Worm (Caenorhabditis elegans) whole organism, L1 larva: ENCODE results near the gene cku-80.

Source experiments
- C34B4.2 ChIP-seq: sonication (generic microtip); optimal IDR thresholded peaks from 2 replicates; lab custom pipeline; 2017; ENCODE audit warnings: mild to moderate bottlenecking, missing genetic modification characterization, missing compliant biosample characterization
- alr-1 ChIP-seq: fragments of 200-800 bp; sonication (Bioruptor generic); optimal IDR thresholded peaks from 2 replicates; lab custom pipeline; 2018; ENCODE audit warnings: borderline replicate concordance, mild to moderate bottlenecking, missing genetic modification characterization, missing compliant biosample characterization
- ama-1 ChIP-seq: fragments of 150-350 bp; optimal IDR thresholded peaks from 2 replicates; lab custom pipeline; 2014
- blmp-1 ChIP-seq: fragments of 150-350 bp; optimal IDR thresholded peaks from 2 replicates; lab custom pipeline; 2014; ENCODE audit warnings: missing biosample characterization, missing genetic modification characterization
- dpl-1 ChIP-seq, 3 experiments: fragments of 150-350 bp in 2 of 3; sonication (generic microtip) in 1 of 3; optimal IDR thresholded peaks; 2 replicates each; lab custom pipeline; 2014 to 2017; ENCODE audit warnings: missing biosample characterization in 3 of 3, missing genetic modification characterization in 3 of 3, missing genetic modification reagents in 3 of 3
- elt-3 ChIP-seq, 6 experiments: fragments of 150-350 bp in 1 of 6; sonication (generic microtip); optimal IDR thresholded peaks; 2 replicates each; lab custom pipeline; 2017 to 2018; ENCODE audit warnings: missing biosample characterization in 6 of 6, missing genetic modification characterization in 6 of 6, inconsistent platforms in 1 of 6
- jun-1 ChIP-seq: fragments of 150-350 bp; optimal IDR thresholded peaks from 2 replicates; lab custom pipeline; 2014; ENCODE audit warnings: missing biosample characterization, missing genetic modification reagents, missing genetic modification characterization
- lin-15B ChIP-seq: fragments of 150-350 bp; sonication (generic microtip); optimal IDR thresholded peaks from 3 replicates; lab custom pipeline; 2014; ENCODE audit warnings: missing biosample characterization, missing genetic modification characterization
- nhr-19 ChIP-seq: fragments of 200-800 bp; sonication (Bioruptor generic); conservative IDR thresholded peaks from 2 replicates; pipeline ENCODE4 v1.3.6; 2022; ENCODE audit warnings: missing genetic modification characterization, missing compliant biosample characterization
- pqm-1 ChIP-seq: sonication (generic microtip); optimal IDR thresholded peaks from 3 replicates; lab custom pipeline; 2017; ENCODE audit warnings: missing biosample characterization, missing genetic modification characterization
- swsn-7 ChIP-seq: sonication (generic microtip); optimal IDR thresholded peaks from 2 replicates; lab custom pipeline; 2016; ENCODE audit warnings: missing genetic modification characterization, missing compliant biosample characterization
- unc-130 ChIP-seq: fragments of 150-350 bp; optimal IDR thresholded peaks from 2 replicates; lab custom pipeline; 2017; ENCODE audit warnings: missing biosample characterization, missing genetic modification characterization, inconsistent platforms
- ztf-4 ChIP-seq: fragments of 150-350 bp; optimal IDR thresholded peaks from 2 replicates; lab custom pipeline; 2014; ENCODE audit warnings: missing biosample characterization, missing genetic modification characterization

DNA sequence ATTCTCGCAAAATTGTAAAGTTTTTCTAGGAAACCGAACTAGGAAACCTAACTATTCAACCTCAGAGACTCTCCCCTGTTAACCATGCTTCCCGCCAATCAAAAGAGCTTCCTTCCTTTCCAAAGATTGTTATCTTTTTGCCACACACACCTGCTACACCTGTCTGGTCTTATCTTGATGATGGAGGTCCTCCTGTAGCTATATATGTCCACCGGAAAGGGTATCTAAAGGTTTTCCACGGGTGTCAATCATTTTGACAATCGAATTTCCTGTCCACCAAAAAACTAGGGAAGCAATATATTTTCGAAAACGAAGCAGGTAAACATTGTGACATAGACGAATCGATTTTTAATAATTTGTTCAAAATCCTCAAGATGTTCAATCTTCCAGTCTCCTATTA lies 34.1 kb downstream of the cku-80 start:
- no peak for TF ChIP-seq elt-3 (tag; optimal IDR thresholded peaks at IDR 0.05; lab: Kevin White, UChicago)
- TF ChIP-seq ama-1 (lab: Kevin White, UChicago), result no peak
- no peak for TF ChIP-seq dpl-1 (GFP tag; optimal IDR thresholded peaks at IDR 0.05; lab: Kevin White, UChicago)
- no peak for TF ChIP-seq blmp-1 (tag; lab: Kevin White, UChicago)
- no peak for TF ChIP-seq lin-15B (tag; lab: Kevin White, UChicago)
- no peak for TF ChIP-seq ztf-4 (tag; lab: Kevin White, UChicago)
- TF ChIP-seq swsn-7 (tag; lab: Kevin White, UChicago), result no peak
- TF ChIP-seq pqm-1 (tag; lab: Kevin White, UChicago), result no peak
- TF ChIP-seq jun-1, result no peak
- no peak for TF ChIP-seq unc-130 (tag; lab: Kevin White, UChicago)
- no peak for TF ChIP-seq nhr-19 (GFP tag; lab: Robert Waterston, UW)
- no peak for TF ChIP-seq alr-1 (tag; lab: Kevin White, UChicago)
- no peak for TF ChIP-seq C34B4.2 (tag; lab: Kevin White, UChicago)
